Fruit fly (Drosophila melanogaster) Kc167 (cell line): ENCODE results near the gene CG3184.

Experiments
- Myc ChIP-seq: fragments of >200 bp; optimal IDR thresholded peaks from 2 replicates; lab custom pipeline; 2017; ENCODE audit warnings: missing external identifiers
- h ChIP-seq: fragments of >200 bp; optimal IDR thresholded peaks from 3 replicates; lab custom pipeline; 2018; ENCODE audit warnings: missing external identifiers
- insv ChIP-seq: fragments of >200 bp; optimal IDR thresholded peaks from 3 replicates; lab custom pipeline; 2018; ENCODE audit warnings: missing external identifiers
- psq ChIP-seq: fragments of >200 bp; optimal IDR thresholded peaks from 2 replicates; lab custom pipeline; 2017; ENCODE audit warnings: missing external identifiers
- ttk ChIP-seq: sonication (Bioruptor generic); optimal IDR thresholded peaks from 2 replicates; lab custom pipeline; 2017; ENCODE audit warnings: missing external identifiers

- TF ChIP-seq h (lab: Kevin White, UChicago) (no peak), ttk (no peak), insv (no peak), psq (lab: Kevin White, UChicago) (no peak), Myc (lab: Kevin White, UChicago) (no peak)
Measured at dm6 chrX:6694979-6695388, 6.4 kb upstream of the CG3184 start, which contains the start of gene CG14442.
